Worm (Caenorhabditis elegans) whole organism, L2 larva: ENCODE data around the gene otpl-2.

Experiments
- C34F6.9 ChIP-seq: fragments of 150-350 bp; optimal IDR thresholded peaks from 2 replicates; lab custom pipeline; 2014; ENCODE audit warnings: missing biosample characterization, missing genetic modification characterization
- F13H6.1 ChIP-seq: sonication (generic microtip); optimal IDR thresholded peaks from 2 replicates; lab custom pipeline; 2016; ENCODE audit warnings: missing genetic modification characterization, missing compliant biosample characterization
- R02D3.7 ChIP-seq: fragments of 150-350 bp; optimal IDR thresholded peaks from 2 replicates; lab custom pipeline; 2014; ENCODE audit warnings: missing biosample characterization, missing genetic modification characterization
- Y55F3AM.14 ChIP-seq: fragments of 200-800 bp; sonication (Bioruptor generic); optimal IDR thresholded peaks from 2 replicates; lab custom pipeline; 2018; ENCODE audit warnings: mild to moderate bottlenecking, missing genetic modification characterization, missing compliant biosample characterization
- ama-1 ChIP-seq: fragments of 150-350 bp; optimal IDR thresholded peaks from 2 replicates; lab custom pipeline; 2018; ENCODE audit warnings: inconsistent platforms
- blmp-1 ChIP-seq: sonication (generic microtip); optimal IDR thresholded peaks from 2 replicates; lab custom pipeline; 2017; ENCODE audit warnings: missing genetic modification characterization, mild to moderate bottlenecking, missing compliant biosample characterization, antibody characterized with exemption, moderate library complexity; ENCODE audit not compliant: insufficient read depth
- ceh-16 ChIP-seq: fragments of 150-350 bp; optimal IDR thresholded peaks from 2 replicates; lab custom pipeline; 2014; ENCODE audit warnings: missing biosample characterization, missing genetic modification characterization
- ceh-82 ChIP-seq: fragments of 150-350 bp; optimal IDR thresholded peaks from 2 replicates; lab custom pipeline; 2014; ENCODE audit warnings: missing biosample characterization, missing genetic modification characterization
- dmd-4 ChIP-seq: sonication (generic microtip); optimal IDR thresholded peaks from 2 replicates; lab custom pipeline; 2017; ENCODE audit warnings: missing biosample characterization, missing genetic modification characterization
- egl-27 ChIP-seq: sonication (generic microtip); optimal IDR thresholded peaks from 3 replicates; lab custom pipeline; 2017; ENCODE audit warnings: missing biosample characterization, missing genetic modification reagents, missing genetic modification characterization
- elt-3 ChIP-seq: sonication (generic microtip); optimal IDR thresholded peaks from 2 replicates; lab custom pipeline; 2017; ENCODE audit warnings: missing biosample characterization, missing genetic modification characterization
- gmeb-1 ChIP-seq: fragments of 150-350 bp; optimal IDR thresholded peaks from 2 replicates; lab custom pipeline; 2014; ENCODE audit warnings: missing biosample characterization, missing genetic modification characterization
- lin-13 ChIP-seq: fragments of 150-350 bp; optimal IDR thresholded peaks from 2 replicates; lab custom pipeline; 2014; ENCODE audit warnings: missing biosample characterization, missing genetic modification reagents, missing genetic modification characterization
- lin-39 ChIP-seq: fragments of 150-350 bp; optimal IDR thresholded peaks from 2 replicates; lab custom pipeline; 2014; ENCODE audit warnings: missing biosample characterization, missing genetic modification reagents, missing genetic modification characterization
- lsy-2 ChIP-seq, 2 experiments: fragments of 150-350 bp in 1 of 2; sonication (generic microtip) in 1 of 2; optimal IDR thresholded peaks; 2 replicates each; lab custom pipeline; 2014 to 2017; ENCODE audit warnings: missing biosample characterization in 2 of 2, missing genetic modification characterization in 2 of 2
- mab-5 ChIP-seq: fragments of 150-350 bp; optimal IDR thresholded peaks from 2 replicates; lab custom pipeline; 2014; ENCODE audit warnings: missing biosample characterization, missing genetic modification characterization
- mbf-1 ChIP-seq: sonication (generic microtip); optimal IDR thresholded peaks from 2 replicates; lab custom pipeline; 2017; ENCODE audit warnings: missing biosample characterization, missing genetic modification characterization
- nhr-12 ChIP-seq: fragments of 150-350 bp; optimal IDR thresholded peaks from 2 replicates; lab custom pipeline; 2014; ENCODE audit warnings: missing biosample characterization, missing genetic modification characterization
- nhr-129 ChIP-seq: fragments of 150-350 bp; optimal IDR thresholded peaks from 2 replicates; lab custom pipeline; 2014; ENCODE audit warnings: missing biosample characterization, missing genetic modification characterization
- nhr-237 ChIP-seq: fragments of 150-350 bp; optimal IDR thresholded peaks from 2 replicates; lab custom pipeline; 2014; ENCODE audit warnings: missing biosample characterization, missing genetic modification characterization
- nhr-25 ChIP-seq: fragments of 150-350 bp; sonication (generic microtip); optimal IDR thresholded peaks from 3 replicates; lab custom pipeline; 2014; ENCODE audit warnings: missing biosample characterization, missing genetic modification characterization
- nhr-6 ChIP-seq: fragments of 150-350 bp; optimal IDR thresholded peaks from 2 replicates; lab custom pipeline; 2014; ENCODE audit warnings: missing biosample characterization, missing genetic modification characterization
- peb-1 ChIP-seq: fragments of 150-350 bp; optimal IDR thresholded peaks from 2 replicates; lab custom pipeline; 2014; ENCODE audit warnings: missing biosample characterization, missing genetic modification characterization
- sem-4 ChIP-seq: fragments of 150-350 bp; optimal IDR thresholded peaks from 2 replicates; lab custom pipeline; 2014; ENCODE audit warnings: missing biosample characterization, missing genetic modification reagents, missing genetic modification characterization
- skn-1 ChIP-seq: sonication (generic microtip); optimal IDR thresholded peaks from 2 replicates; lab custom pipeline; 2017; ENCODE audit warnings: missing biosample characterization, missing genetic modification characterization
- sma-3 ChIP-seq: sonication (generic microtip); optimal IDR thresholded peaks from 2 replicates; lab custom pipeline; 2016; ENCODE audit warnings: missing genetic modification reagents, missing genetic modification characterization, missing compliant biosample characterization
- sma-9 ChIP-seq, 2 experiments: fragments of 150-350 bp in 1 of 2; sonication (generic microtip) in 1 of 2; optimal IDR thresholded peaks; 2 replicates each; lab custom pipeline; 2014 to 2016; ENCODE audit warnings: missing genetic modification characterization in 2 of 2, mild to moderate bottlenecking in 1 of 2, missing biosample characterization in 1 of 2, missing compliant biosample characterization in 1 of 2, missing genetic modification reagents in 1 of 2, moderate library complexity in 1 of 2
- unc-39 ChIP-seq: fragments of 150-350 bp; optimal IDR thresholded peaks from 2 replicates; lab custom pipeline; 2014; ENCODE audit warnings: missing biosample characterization, missing genetic modification characterization
- unc-62 ChIP-seq: fragments of 150-350 bp; optimal IDR thresholded peaks from 2 replicates; lab custom pipeline; 2014; ENCODE audit warnings: missing biosample characterization, missing genetic modification reagents, missing genetic modification characterization
- zag-1 ChIP-seq: fragments of 150-350 bp; optimal IDR thresholded peaks from 2 replicates; lab custom pipeline; 2014; ENCODE audit warnings: missing biosample characterization, missing genetic modification characterization
- ztf-1 ChIP-seq: fragments of 200-800 bp; sonication (Bioruptor generic); conservative IDR thresholded peaks from 2 replicates; pipeline ENCODE4 v1.3.6; 2022; ENCODE audit warnings: missing genetic modification characterization, missing compliant biosample characterization
- ztf-11 ChIP-seq: sonication (generic microtip); optimal IDR thresholded peaks from 2 replicates; lab custom pipeline; 2017; ENCODE audit warnings: missing biosample characterization, missing genetic modification characterization
- ztf-4 ChIP-seq: fragments of 150-350 bp; optimal IDR thresholded peaks from 2 replicates; lab custom pipeline; 2014; ENCODE audit warnings: missing biosample characterization, missing genetic modification characterization

otpl-2 gene

DNA sequence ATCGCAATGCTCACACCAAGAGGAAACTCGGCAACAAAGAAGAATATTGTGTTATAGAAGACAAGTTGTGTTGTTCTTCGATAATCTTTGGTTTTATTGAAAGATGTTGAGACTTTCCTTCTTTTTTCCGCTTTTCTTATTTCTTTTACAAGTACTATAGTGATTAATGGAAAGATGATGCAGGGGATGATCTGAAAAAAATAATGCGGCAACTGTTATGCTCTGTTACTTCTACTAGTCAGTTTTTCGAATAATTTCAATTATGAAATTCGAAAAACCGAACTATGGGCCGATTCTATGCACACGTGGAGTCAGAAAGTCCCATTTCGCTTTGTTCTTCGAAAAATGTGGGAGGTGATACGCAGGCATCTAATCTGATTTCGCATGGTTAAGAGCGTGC is 33.1 kb downstream of the otpl-2 start:
- TF ChIP-seq zag-1 (tag; lab: Kevin White, UChicago) (no peak), sma-3 (no peak)
- TF ChIP-seq, all 48 proteins: peak for 0

DNA sequence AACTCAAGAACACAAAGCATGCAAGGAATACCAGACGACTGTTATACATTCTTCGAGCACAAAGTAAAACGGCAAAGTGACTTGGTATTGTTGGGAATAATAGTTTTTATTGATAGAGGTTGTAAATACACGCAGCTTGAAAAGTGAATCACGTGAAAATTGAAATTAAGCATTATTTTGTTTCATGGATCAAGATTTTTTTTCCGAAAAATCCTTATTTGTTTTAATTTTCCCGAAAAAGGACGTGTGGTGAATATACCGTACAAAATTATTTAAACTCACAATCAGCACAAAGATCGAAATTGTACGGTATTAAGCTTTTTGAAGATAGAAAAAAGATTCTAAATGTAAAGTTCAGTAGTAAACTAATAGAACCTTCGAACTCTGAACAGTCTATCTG is 36.3 kb downstream of the otpl-2 start, which contains the start of gene clc-18:
Gene clc-18 (minus strand): TSS at position 101 of the 400 bp plus-strand sequence.
- TF ChIP-seq ceh-82 (tag; lab: Kevin White, UChicago) (no peak), mbf-1 (no peak), F13H6.1 (tag; lab: Kevin White, UChicago) (no peak), C34F6.9 (tag; lab: Kevin White, UChicago) (no peak), skn-1 (tag; lab: Kevin White, UChicago) (no peak), ztf-1 (GFP tag; lab: Robert Waterston, UW) (no peak), unc-62 (GFP tag; lab: Kevin White, UChicago) (no peak), lin-39 (tag; lab: Kevin White, UChicago) (no peak), sem-4 (no peak)

DNA sequence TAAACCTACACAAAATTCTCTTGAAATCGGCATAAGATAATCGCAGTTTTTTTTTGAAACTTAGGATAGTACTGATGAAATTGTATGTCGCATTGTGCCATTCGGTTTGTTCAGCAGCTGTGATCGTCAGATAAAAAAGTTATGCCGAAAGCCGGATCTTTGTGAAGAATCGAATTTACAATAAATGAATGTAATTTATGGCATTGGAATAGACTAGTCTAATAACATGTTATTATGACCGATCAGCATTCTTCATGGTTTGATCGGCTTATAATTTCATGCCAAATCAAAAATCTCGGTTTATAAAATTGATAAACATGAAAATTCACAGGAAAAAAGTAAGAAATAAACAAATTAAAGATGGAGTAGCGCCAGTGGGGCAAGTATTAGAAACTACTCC is 39.0 kb downstream of the otpl-2 start, which contains the start of gene srw-134:
Gene srw-134 (minus strand): TSS at position 101 of the 400 bp plus-strand sequence.
- TF ChIP-seq nhr-6 (tag; lab: Kevin White, UChicago) (no peak), mab-5 (tag; lab: Kevin White, UChicago) (no peak), nhr-12 (tag; lab: Kevin White, UChicago) (no peak), ztf-4 (tag; lab: Kevin White, UChicago) (no peak), ceh-16 (tag; lab: Kevin White, UChicago) (no peak), egl-27 (tag; lab: Kevin White, UChicago) (no peak), skn-1 (tag; lab: Kevin White, UChicago) (no peak), ama-1 (lab: Kevin White, UChicago) (no peak)

ce11 chrV:4114627-4115026 is 41.1 kb downstream of the otpl-2 start, which contains the start of gene srw-133:
Gene srw-133, minus strand, starts transcription at chrV:4114727.
- TF ChIP-seq unc-39, result no peak
- TF ChIP-seq nhr-237, result no peak
- TF ChIP-seq unc-62 (GFP tag; lab: Kevin White, UChicago), result no peak
- TF ChIP-seq nhr-25 (tag; lab: Kevin White, UChicago), result no peak
- TF ChIP-seq gmeb-1 (tag; lab: Kevin White, UChicago), result no peak
- no peak for TF ChIP-seq lsy-2 (tag; optimal IDR thresholded peaks at IDR 0.05; lab: Kevin White, UChicago)

ce11 chrV:4116071-4116470 is 42.5 kb downstream of the otpl-2 start, which contains the start of gene T05B4.8:
Gene T05B4.8, minus strand, starts transcription at chrV:4116171.
- TF ChIP-seq zag-1 (tag; lab: Kevin White, UChicago) (no peak), ztf-11 (tag; lab: Kevin White, UChicago) (no peak), elt-3 (tag; lab: Kevin White, UChicago) (no peak), lin-39 (tag; lab: Kevin White, UChicago) (no peak), ztf-1 (GFP tag; lab: Robert Waterston, UW) (no peak), blmp-1 (tag; lab: Kevin White, UChicago) (no peak), R02D3.7 (tag; lab: Kevin White, UChicago) (no peak), ceh-82 (tag; lab: Kevin White, UChicago) (no peak), dmd-4 (tag; lab: Kevin White, UChicago) (no peak), lin-13 (GFP tag; lab: Kevin White, UChicago) (no peak), nhr-129 (tag; lab: Kevin White, UChicago) (no peak), sma-3 (no peak), sma-9 (GFP tag; optimal IDR thresholded peaks at IDR 0.05; lab: Kevin White, UChicago) (no peak), sma-9 (tag; optimal IDR thresholded peaks at IDR 0.05; lab: Kevin White, UChicago) (no peak), nhr-237 (no peak), peb-1 (tag; lab: Kevin White, UChicago) (no peak), skn-1 (tag; lab: Kevin White, UChicago) (no peak), mab-5 (tag; lab: Kevin White, UChicago) (no peak)

- no peak for TF ChIP-seq Y55F3AM.14 (GFP tag; lab: Kevin White, UChicago)
- no peak for TF ChIP-seq nhr-6 (tag; lab: Kevin White, UChicago)
- TF ChIP-seq, all 48 proteins: peak for 0
Observed at ce11 chrV:4118332-4118731, 44.8 kb downstream of the otpl-2 start, which contains the start of gene T05B4.9. Gene T05B4.9, minus strand, starts transcription at chrV:4118432.
